Worm (Caenorhabditis elegans) whole organism, L2 larva: ENCODE measurements around the gene srx-128.

Experiments
- C34F6.9 ChIP-seq: fragments of 150-350 bp; optimal IDR thresholded peaks from 2 replicates; lab custom pipeline; 2014; ENCODE audit warnings: missing biosample characterization, missing genetic modification characterization
- F13H6.1 ChIP-seq: sonication (generic microtip); optimal IDR thresholded peaks from 2 replicates; lab custom pipeline; 2016; ENCODE audit warnings: missing genetic modification characterization, missing compliant biosample characterization
- R02D3.7 ChIP-seq: fragments of 150-350 bp; optimal IDR thresholded peaks from 2 replicates; lab custom pipeline; 2014; ENCODE audit warnings: missing biosample characterization, missing genetic modification characterization
- Y55F3AM.14 ChIP-seq: fragments of 200-800 bp; sonication (Bioruptor generic); optimal IDR thresholded peaks from 2 replicates; lab custom pipeline; 2018; ENCODE audit warnings: mild to moderate bottlenecking, missing genetic modification characterization, missing compliant biosample characterization
- ZK546.5 ChIP-seq: sonication (generic microtip); optimal IDR thresholded peaks from 2 replicates; lab custom pipeline; 2017; ENCODE audit warnings: missing biosample characterization, missing genetic modification characterization
- alr-1 ChIP-seq: fragments of 150-350 bp; optimal IDR thresholded peaks from 2 replicates; lab custom pipeline; 2014; ENCODE audit warnings: missing biosample characterization, missing genetic modification characterization
- aly-2 ChIP-seq: fragments of 150-350 bp; optimal IDR thresholded peaks from 2 replicates; lab custom pipeline; 2014; ENCODE audit warnings: missing biosample characterization, missing genetic modification characterization
- blmp-1 ChIP-seq: sonication (generic microtip); optimal IDR thresholded peaks from 2 replicates; lab custom pipeline; 2017; ENCODE audit warnings: missing genetic modification characterization, mild to moderate bottlenecking, missing compliant biosample characterization, antibody characterized with exemption, moderate library complexity; ENCODE audit not compliant: insufficient read depth
- ceh-16 ChIP-seq: fragments of 150-350 bp; optimal IDR thresholded peaks from 2 replicates; lab custom pipeline; 2014; ENCODE audit warnings: missing biosample characterization, missing genetic modification characterization
- ceh-82 ChIP-seq: fragments of 150-350 bp; optimal IDR thresholded peaks from 2 replicates; lab custom pipeline; 2014; ENCODE audit warnings: missing biosample characterization, missing genetic modification characterization
- crh-2 ChIP-seq: sonication (generic microtip); optimal IDR thresholded peaks from 2 replicates; lab custom pipeline; 2017; ENCODE audit warnings: missing biosample characterization, missing genetic modification characterization
- dmd-4 ChIP-seq: sonication (generic microtip); optimal IDR thresholded peaks from 2 replicates; lab custom pipeline; 2017; ENCODE audit warnings: missing biosample characterization, missing genetic modification characterization
- egl-27 ChIP-seq: sonication (generic microtip); optimal IDR thresholded peaks from 3 replicates; lab custom pipeline; 2017; ENCODE audit warnings: missing biosample characterization, missing genetic modification reagents, missing genetic modification characterization
- elt-1 ChIP-seq: fragments of 150-350 bp; optimal IDR thresholded peaks from 2 replicates; lab custom pipeline; 2014; ENCODE audit warnings: missing biosample characterization, missing genetic modification characterization
- fos-1 ChIP-seq: fragments of 150-350 bp; optimal IDR thresholded peaks from 2 replicates; lab custom pipeline; 2014; ENCODE audit warnings: missing biosample characterization, missing genetic modification characterization
- gmeb-1 ChIP-seq: fragments of 150-350 bp; optimal IDR thresholded peaks from 2 replicates; lab custom pipeline; 2014; ENCODE audit warnings: missing biosample characterization, missing genetic modification characterization
- lin-11 ChIP-seq: fragments of 150-350 bp; sonication (generic microtip); optimal IDR thresholded peaks from 2 replicates; lab custom pipeline; 2014; ENCODE audit warnings: missing biosample characterization, missing genetic modification characterization, inconsistent platforms, mixed read lengths
- lin-13 ChIP-seq: fragments of 150-350 bp; optimal IDR thresholded peaks from 2 replicates; lab custom pipeline; 2014; ENCODE audit warnings: missing biosample characterization, missing genetic modification reagents, missing genetic modification characterization
- lin-39 ChIP-seq: fragments of 150-350 bp; optimal IDR thresholded peaks from 2 replicates; lab custom pipeline; 2014; ENCODE audit warnings: missing biosample characterization, missing genetic modification reagents, missing genetic modification characterization
- lsy-2 ChIP-seq, 2 experiments: fragments of 150-350 bp in 1 of 2; sonication (generic microtip) in 1 of 2; optimal IDR thresholded peaks; 2 replicates each; lab custom pipeline; 2014 to 2017; ENCODE audit warnings: missing biosample characterization in 2 of 2, missing genetic modification characterization in 2 of 2
- mab-5 ChIP-seq: fragments of 150-350 bp; optimal IDR thresholded peaks from 2 replicates; lab custom pipeline; 2014; ENCODE audit warnings: missing biosample characterization, missing genetic modification characterization
- mbf-1 ChIP-seq: sonication (generic microtip); optimal IDR thresholded peaks from 2 replicates; lab custom pipeline; 2017; ENCODE audit warnings: missing biosample characterization, missing genetic modification characterization
- mdl-1 ChIP-seq, 2 experiments: fragments of 150-350 bp in 1 of 2; sonication (generic microtip) in 1 of 2; optimal IDR thresholded peaks; 2 replicates each; lab custom pipeline; 2017; ENCODE audit warnings: missing biosample characterization in 2 of 2, missing genetic modification characterization in 2 of 2
- nhr-11 ChIP-seq: fragments of 150-350 bp; optimal IDR thresholded peaks from 2 replicates; lab custom pipeline; 2014; ENCODE audit warnings: missing biosample characterization, missing genetic modification characterization
- nhr-12 ChIP-seq: fragments of 150-350 bp; optimal IDR thresholded peaks from 2 replicates; lab custom pipeline; 2014; ENCODE audit warnings: missing biosample characterization, missing genetic modification characterization
- nhr-129 ChIP-seq: fragments of 150-350 bp; optimal IDR thresholded peaks from 2 replicates; lab custom pipeline; 2014; ENCODE audit warnings: missing biosample characterization, missing genetic modification characterization
- nhr-21 ChIP-seq: fragments of 150-350 bp; optimal IDR thresholded peaks from 2 replicates; lab custom pipeline; 2014; ENCODE audit warnings: missing biosample characterization, missing genetic modification characterization
- nhr-23 ChIP-seq: fragments of 150-350 bp; optimal IDR thresholded peaks from 2 replicates; lab custom pipeline; 2014; ENCODE audit warnings: missing biosample characterization, missing genetic modification reagents, missing genetic modification characterization
- nhr-237 ChIP-seq: fragments of 150-350 bp; optimal IDR thresholded peaks from 2 replicates; lab custom pipeline; 2014; ENCODE audit warnings: missing biosample characterization, missing genetic modification characterization
- nhr-25 ChIP-seq: fragments of 150-350 bp; sonication (generic microtip); optimal IDR thresholded peaks from 3 replicates; lab custom pipeline; 2014; ENCODE audit warnings: missing biosample characterization, missing genetic modification characterization
- nhr-6 ChIP-seq: fragments of 150-350 bp; optimal IDR thresholded peaks from 2 replicates; lab custom pipeline; 2014; ENCODE audit warnings: missing biosample characterization, missing genetic modification characterization
- nhr-77 ChIP-seq: fragments of 150-350 bp; optimal IDR thresholded peaks from 2 replicates; lab custom pipeline; 2014; ENCODE audit warnings: missing biosample characterization, missing genetic modification characterization
- sem-4 ChIP-seq: fragments of 150-350 bp; optimal IDR thresholded peaks from 2 replicates; lab custom pipeline; 2014; ENCODE audit warnings: missing biosample characterization, missing genetic modification reagents, missing genetic modification characterization
- skn-1 ChIP-seq: sonication (generic microtip); optimal IDR thresholded peaks from 2 replicates; lab custom pipeline; 2017; ENCODE audit warnings: missing biosample characterization, missing genetic modification characterization
- sma-3 ChIP-seq: sonication (generic microtip); optimal IDR thresholded peaks from 2 replicates; lab custom pipeline; 2016; ENCODE audit warnings: missing genetic modification reagents, missing genetic modification characterization, missing compliant biosample characterization
- sma-9 ChIP-seq, 2 experiments: fragments of 150-350 bp in 1 of 2; sonication (generic microtip) in 1 of 2; optimal IDR thresholded peaks; 2 replicates each; lab custom pipeline; 2014 to 2016; ENCODE audit warnings: missing genetic modification characterization in 2 of 2, mild to moderate bottlenecking in 1 of 2, missing biosample characterization in 1 of 2, missing compliant biosample characterization in 1 of 2, missing genetic modification reagents in 1 of 2, moderate library complexity in 1 of 2
- snpc-4 ChIP-seq: fragments of 150-350 bp; optimal IDR thresholded peaks from 2 replicates; lab custom pipeline; 2014; ENCODE audit warnings: missing biosample characterization, missing genetic modification characterization
- unc-39 ChIP-seq: fragments of 150-350 bp; optimal IDR thresholded peaks from 2 replicates; lab custom pipeline; 2014; ENCODE audit warnings: missing biosample characterization, missing genetic modification characterization
- unc-55 ChIP-seq: fragments of 150-350 bp; sonication (generic microtip); optimal IDR thresholded peaks from 3 replicates; lab custom pipeline; 2014; ENCODE audit warnings: missing biosample characterization, missing genetic modification reagents, missing genetic modification characterization
- unc-62 ChIP-seq: fragments of 150-350 bp; optimal IDR thresholded peaks from 2 replicates; lab custom pipeline; 2014; ENCODE audit warnings: missing biosample characterization, missing genetic modification reagents, missing genetic modification characterization
- zag-1 ChIP-seq: fragments of 150-350 bp; optimal IDR thresholded peaks from 2 replicates; lab custom pipeline; 2014; ENCODE audit warnings: missing biosample characterization, missing genetic modification characterization
- ztf-1 ChIP-seq: fragments of 200-800 bp; sonication (Bioruptor generic); conservative IDR thresholded peaks from 2 replicates; pipeline ENCODE4 v1.3.6; 2022; ENCODE audit warnings: missing genetic modification characterization, missing compliant biosample characterization
- ztf-11 ChIP-seq: sonication (generic microtip); optimal IDR thresholded peaks from 2 replicates; lab custom pipeline; 2017; ENCODE audit warnings: missing biosample characterization, missing genetic modification characterization
- ztf-4 ChIP-seq: fragments of 150-350 bp; optimal IDR thresholded peaks from 2 replicates; lab custom pipeline; 2014; ENCODE audit warnings: missing biosample characterization, missing genetic modification characterization

Gene srx-128

DNA sequence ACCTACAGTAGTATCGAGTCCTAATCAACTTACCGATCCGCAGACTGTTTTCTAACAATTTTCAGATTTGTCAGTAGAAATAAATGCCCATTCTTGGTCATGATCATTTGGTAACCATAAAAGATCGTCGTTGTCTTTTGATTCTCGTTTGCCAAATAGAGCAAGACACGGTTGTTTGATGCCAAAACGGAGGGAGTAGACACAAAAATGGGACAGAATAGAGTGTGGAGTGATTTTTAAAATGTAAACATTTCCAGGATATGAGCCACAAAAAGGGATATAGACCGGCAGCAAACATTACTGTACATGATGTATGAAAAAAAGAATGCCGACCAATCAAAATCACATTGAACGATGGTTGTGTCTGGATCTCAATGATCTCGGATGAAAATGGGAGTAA, 20.4 kb upstream of the srx-128 start, which contains the start of gene F55B12.2:
TSS of gene F55B12.2 (minus strand) at position 101 of the 400 bp plus-strand sequence.
- TF ChIP-seq nhr-12, result no peak
- TF ChIP-seq skn-1 (tag; lab: Kevin White, UChicago), result no peak
- TF ChIP-seq unc-39 (tag; lab: Kevin White, UChicago), result no peak
- TF ChIP-seq snpc-4, result no peak
- no peak for TF ChIP-seq ceh-16 (tag; lab: Kevin White, UChicago)
- TF ChIP-seq ztf-4 (tag; lab: Kevin White, UChicago), result no peak
- TF ChIP-seq lin-13 (GFP tag; lab: Kevin White, UChicago), result no peak
- TF ChIP-seq ZK546.5 (tag; lab: Kevin White, UChicago), result no peak
- TF ChIP-seq nhr-77, result no peak
- no peak for TF ChIP-seq mab-5 (tag; lab: Kevin White, UChicago)
- no peak for TF ChIP-seq gmeb-1 (tag; lab: Kevin White, UChicago)
- TF ChIP-seq ceh-82 (tag; lab: Kevin White, UChicago), result no peak
- TF ChIP-seq nhr-23 (tag; lab: Kevin White, UChicago), result no peak
- no peak for TF ChIP-seq egl-27 (tag; lab: Kevin White, UChicago)
- no peak for TF ChIP-seq nhr-129 (tag; lab: Kevin White, UChicago)
- TF ChIP-seq ztf-1 (GFP tag; lab: Robert Waterston, UW), result no peak
- TF ChIP-seq unc-55 (GFP tag; lab: Kevin White, UChicago), result no peak
- TF ChIP-seq, all 48 proteins: peak for 0

DNA sequence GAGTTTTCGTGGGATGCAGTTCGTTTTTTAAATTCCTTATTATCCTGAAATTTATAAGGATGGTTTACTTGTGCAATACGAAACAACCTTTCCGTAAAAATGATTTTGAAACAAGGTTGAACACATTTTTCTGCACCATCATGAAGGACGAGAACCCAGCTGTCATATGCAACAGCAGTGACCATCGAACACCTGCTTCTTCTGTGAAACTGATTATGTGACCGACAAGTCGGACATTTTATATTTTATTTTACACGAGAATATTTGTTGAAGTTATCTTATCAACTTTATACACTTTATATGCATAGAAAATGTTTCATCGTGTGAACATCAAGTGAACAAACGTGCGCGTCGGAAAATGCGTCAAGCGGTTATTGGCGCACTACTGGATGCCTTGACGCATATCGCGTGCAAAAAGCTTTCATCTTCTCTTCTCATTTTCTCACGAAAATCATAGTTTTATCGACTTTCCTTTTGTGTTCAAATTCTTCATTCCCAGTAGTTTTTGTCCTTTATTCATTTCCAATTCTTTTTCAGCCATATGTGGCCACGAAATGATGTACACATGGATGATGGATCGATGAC, 18.4 kb upstream of the srx-128 start, which contains the start of gene sel-10:
TSS of gene sel-10 (plus strand) at position 538 of the 585 bp plus-strand sequence.
- peak; percentile 81 for TF ChIP-seq gmeb-1 (tag; lab: Kevin White, UChicago)
- peak; percentile 68 for TF ChIP-seq sma-3
- peak; percentile 75 for TF ChIP-seq fos-1
- peak; percentile 27 for TF ChIP-seq nhr-21 (tag; lab: Kevin White, UChicago)
- peak; percentile 89 for TF ChIP-seq C34F6.9
- no peak for TF ChIP-seq blmp-1 (tag; lab: Kevin White, UChicago)
- peak; percentile 37 for TF ChIP-seq egl-27 (tag; lab: Kevin White, UChicago)
- no peak for TF ChIP-seq ceh-16 (tag; lab: Kevin White, UChicago)
- peak; percentile 41 for TF ChIP-seq snpc-4
- no peak for TF ChIP-seq ztf-11 (tag; lab: Kevin White, UChicago)
- no peak for TF ChIP-seq ZK546.5 (tag; lab: Kevin White, UChicago)
- TF ChIP-seq elt-1 (tag; lab: Kevin White, UChicago), result no peak
- TF ChIP-seq nhr-25, result no peak
- TF ChIP-seq R02D3.7 (tag; lab: Kevin White, UChicago), result no peak
- peak; percentile 5 for TF ChIP-seq ztf-4 (tag; lab: Kevin White, UChicago)
- TF ChIP-seq nhr-11 (tag; lab: Kevin White, UChicago), result no peak
- peak; percentile 60 for TF ChIP-seq crh-2 (tag; lab: Kevin White, UChicago)
- no peak for TF ChIP-seq mbf-1
- no peak for TF ChIP-seq mdl-1 (tag; optimal IDR thresholded peaks at IDR 0.05; lab: Kevin White, UChicago)
- no peak for TF ChIP-seq ztf-1 (GFP tag; lab: Robert Waterston, UW)
- TF ChIP-seq sem-4 (tag; lab: Kevin White, UChicago), result peak; percentile 55
- no peak for TF ChIP-seq dmd-4
- TF ChIP-seq unc-62 (GFP tag; lab: Kevin White, UChicago), result no peak
- TF ChIP-seq mab-5 (tag; lab: Kevin White, UChicago), result peak; percentile 39
- peak; percentile 49 for TF ChIP-seq lin-13 (GFP tag; lab: Kevin White, UChicago)
- peak; percentile 29 for TF ChIP-seq lin-11
- TF ChIP-seq Y55F3AM.14 (GFP tag; lab: Kevin White, UChicago), result no peak
- TF ChIP-seq ceh-82 (tag; lab: Kevin White, UChicago), result no peak
- TF ChIP-seq lin-39 (tag; lab: Kevin White, UChicago), result no peak
- no peak for TF ChIP-seq nhr-6
- TF ChIP-seq nhr-12, result no peak
- no peak for TF ChIP-seq F13H6.1 (tag; lab: Kevin White, UChicago)
- TF ChIP-seq unc-55 (GFP tag; lab: Kevin White, UChicago), result peak; percentile 85
- no peak for TF ChIP-seq zag-1
- TF ChIP-seq nhr-23 (tag; lab: Kevin White, UChicago), result no peak
- no peak for TF ChIP-seq nhr-77
- TF ChIP-seq aly-2, result no peak
- TF ChIP-seq skn-1 (tag; lab: Kevin White, UChicago), result no peak
- TF ChIP-seq lsy-2 (tag; optimal IDR thresholded peaks at IDR 0.05; lab: Kevin White, UChicago), result peak; percentile 78 to 87
- TF ChIP-seq nhr-237 (tag; lab: Kevin White, UChicago), result no peak
- TF ChIP-seq nhr-129 (tag; lab: Kevin White, UChicago), result peak; percentile 83
- TF ChIP-seq sma-9 (GFP tag; optimal IDR thresholded peaks at IDR 0.05; lab: Kevin White, UChicago), result peak; percentile 79
- no peak for TF ChIP-seq sma-9 (tag; optimal IDR thresholded peaks at IDR 0.05; lab: Kevin White, UChicago)
- TF ChIP-seq alr-1 (tag; lab: Kevin White, UChicago), result no peak
